Fruit fly (Drosophila melanogaster): ENCODE data around the gene CG15739.

CG15739 gene

DNA sequence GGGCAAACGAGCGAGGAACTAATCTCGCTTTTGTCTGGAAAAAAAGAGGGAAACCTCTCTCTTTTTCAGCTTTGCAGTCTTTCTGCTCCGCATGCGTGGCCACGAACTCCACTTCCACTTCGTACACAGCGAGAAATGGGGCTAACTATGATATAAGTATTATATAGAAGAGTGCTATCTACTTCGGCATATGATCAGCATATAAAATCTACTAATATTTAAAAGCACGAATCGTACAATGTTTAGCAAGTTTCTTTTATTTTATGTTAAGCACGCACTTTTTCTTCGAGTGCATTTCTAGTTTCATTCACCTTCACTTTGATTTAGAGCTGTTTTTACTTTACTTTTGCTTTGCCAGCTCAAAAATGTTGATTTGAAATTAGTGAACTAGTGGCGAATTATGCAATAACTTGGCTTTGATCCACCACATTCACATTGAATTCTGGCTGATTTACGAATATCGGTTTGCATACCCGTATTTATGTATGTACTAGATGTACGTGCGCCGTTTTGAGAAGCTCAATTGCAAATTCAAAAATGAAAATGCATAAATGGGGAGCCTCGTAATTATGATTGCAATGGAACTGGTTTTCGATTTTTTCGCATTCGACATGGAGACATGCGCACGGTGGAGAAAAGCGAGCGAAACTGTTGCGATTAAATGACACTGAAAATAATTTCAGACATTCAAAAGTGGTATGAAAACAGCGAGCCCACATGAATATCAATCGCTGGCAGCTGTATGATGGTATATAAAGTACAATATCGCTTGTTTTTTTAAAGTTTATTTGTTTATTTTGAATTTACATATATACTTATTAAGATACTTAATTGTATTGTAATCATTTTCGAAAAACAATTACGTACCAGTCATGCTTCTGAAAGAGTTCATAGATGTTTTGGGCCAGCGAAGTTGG is 15.3 kb upstream of the CG15739 start (continued):
- peak; percentile 66 for TF ChIP-seq Fer3 (tag; optimal IDR thresholded peaks at IDR 0.05)
- peak; percentile 92 for TF ChIP-seq Awh (GFP tag; IDR thresholded peaks at IDR 0.05)
- TF ChIP-seq Hsf (GFP tag; optimal IDR thresholded peaks at IDR 0.05): peak; percentile 68
- peak; percentile 38 for TF ChIP-seq CG9437 (GFP tag; optimal IDR thresholded peaks at IDR 0.05)
- peak; percentile 81 to 82 for TF ChIP-seq Pdp1 (GFP tag; optimal IDR thresholded peaks at IDR 0.05)
- TF ChIP-seq grau (tag; optimal IDR thresholded peaks at IDR 0.05): peak; percentile 73
- TF ChIP-seq Hand (GFP tag; optimal IDR thresholded peaks at IDR 0.05): no peak
- TF ChIP-seq insv (GFP tag; optimal IDR thresholded peaks at IDR 0.05): no peak
- TF ChIP-seq ac (GFP tag; optimal IDR thresholded peaks at IDR 0.05): peak; percentile 12
- TF ChIP-seq Six4 (GFP tag; optimal IDR thresholded peaks at IDR 0.05): peak; percentile 59
- TF ChIP-seq sug (tag; optimal IDR thresholded peaks at IDR 0.05): peak; percentile 60
- TF ChIP-seq CG15073 (GFP tag; optimal IDR thresholded peaks at IDR 0.05): no peak
- peak; percentile 69 for TF ChIP-seq fd64A (GFP tag; optimal IDR thresholded peaks at IDR 0.05)
- peak; percentile 33 for TF ChIP-seq kay (GFP tag; optimal IDR thresholded peaks at IDR 0.05)
- peak; percentile 46 for TF ChIP-seq Spps (tag; optimal IDR thresholded peaks at IDR 0.05)
- peak; percentile 55 for TF ChIP-seq CTCF (GFP tag; optimal IDR thresholded peaks at IDR 0.05)
- TF ChIP-seq hkb (optimal IDR thresholded peaks at IDR 0.05): no peak
- TF ChIP-seq hkb (GFP tag; IDR thresholded peaks at IDR 0.05): peak; percentile 80
- peak; percentile 56 for TF ChIP-seq trh (GFP tag; optimal IDR thresholded peaks at IDR 0.05)
- peak; percentile 69 for TF ChIP-seq Asciz (GFP tag; optimal IDR thresholded peaks at IDR 0.05)
- peak; percentile 27 for TF ChIP-seq CG31388 (GFP tag; optimal IDR thresholded peaks at IDR 0.05)
- no peak for TF ChIP-seq Sin3A (optimal IDR thresholded peaks at IDR 0.05)
- no peak for TF ChIP-seq tx (GFP tag; optimal IDR thresholded peaks at IDR 0.05)
- peak; percentile 84 for TF ChIP-seq CG32532 (GFP tag; IDR thresholded peaks at IDR 0.05)
- peak; percentile 68 for TF ChIP-seq CG15269 (tag; optimal IDR thresholded peaks at IDR 0.05)
- no peak for TF ChIP-seq Hey (tag; optimal IDR thresholded peaks at IDR 0.05)
- peak; percentile 62 for TF ChIP-seq zen (tag; optimal IDR thresholded peaks at IDR 0.05)
- peak; percentile 11 for TF ChIP-seq Bteb2 (GFP tag; optimal IDR thresholded peaks at IDR 0.05)
- no peak for TF ChIP-seq CG3995 (GFP tag; optimal IDR thresholded peaks at IDR 0.05)
- peak; percentile 75; the same call in 1 of the 2 replicates for TF ChIP-seq Rx (GFP tag; IDR thresholded peaks at IDR 0.05)
- TF ChIP-seq Side (GFP tag; optimal IDR thresholded peaks at IDR 0.05): peak; percentile 78
- peak; percentile 51 for TF ChIP-seq CG13624 (GFP tag; optimal IDR thresholded peaks at IDR 0.05)
- TF ChIP-seq wek (GFP tag; optimal IDR thresholded peaks at IDR 0.05): no peak
- peak; percentile 85 for TF ChIP-seq CG17361 (GFP tag; IDR thresholded peaks at IDR 0.05)
- TF ChIP-seq yki (optimal IDR thresholded peaks at IDR 0.05): no peak
- TF ChIP-seq CG12155 (GFP tag; optimal IDR thresholded peaks at IDR 0.05): peak; percentile 45
- TF ChIP-seq ken (GFP tag; IDR thresholded peaks at IDR 0.05): peak; percentile 68; the same call in 1 of the 3 replicates
- peak; percentile 32 for TF ChIP-seq sqz (GFP tag; optimal IDR thresholded peaks at IDR 0.05)
- TF ChIP-seq CG11723 (GFP tag; optimal IDR thresholded peaks at IDR 0.05): peak; percentile 36
- TF ChIP-seq nerfin-2 (GFP tag; IDR thresholded peaks at IDR 0.05; ENCODE audit: partially characterized antibody): no peak
- no peak for TF ChIP-seq CG7786 (GFP tag; optimal IDR thresholded peaks at IDR 0.05)
- no peak for TF ChIP-seq Neu2 (GFP tag; optimal IDR thresholded peaks at IDR 0.05; ENCODE audit: borderline replicate concordance)
- no peak; the same call in 1 of the 2 replicates for TF ChIP-seq Gsc (GFP tag; IDR thresholded peaks at IDR 0.05)
- TF ChIP-seq TFAM (GFP tag; optimal IDR thresholded peaks at IDR 0.05): peak; percentile 15
- TF ChIP-seq CG4424 (GFP tag; optimal IDR thresholded peaks at IDR 0.05): peak; percentile 68
- TF ChIP-seq klu (GFP tag; IDR thresholded peaks at IDR 0.05): peak; percentile 67
- no peak for TF ChIP-seq ham (GFP tag; IDR thresholded peaks at IDR 0.05)
- peak; percentile 85 for TF ChIP-seq onecut (GFP tag; IDR thresholded peaks at IDR 0.05)
- TF ChIP-seq NC2α (GFP tag; optimal IDR thresholded peaks at IDR 0.05): no peak
- no peak for TF ChIP-seq Hr39 (optimal IDR thresholded peaks at IDR 0.05)
- 0 out of 3 replicates have a peak, but pooled peaks have one; percentile 35 for TF ChIP-seq CG2889 (GFP tag; IDR thresholded peaks at IDR 0.05)

Data from whole organism, embryonic.